Fruit fly (Drosophila melanogaster): Measurements from ENCODE around the gene CG1316.

Gene CG1316

dm6 chr3L:4318677-4319580, 35.3 kb downstream of the CG1316 start, which contains the start of gene PMP34:
PMP34 (plus strand) TSS chr3L:4318755.
- TF ChIP-seq CG15336 (GFP tag; IDR thresholded peaks at IDR 0.05): 0 out of 2 replicates have a peak, but pooled peaks have one; percentile 10
- TF ChIP-seq fkh (GFP tag; optimal IDR thresholded peaks at IDR 0.05): peak; percentile 60
- peak; percentile 71 for TF ChIP-seq dsx (GFP tag; optimal IDR thresholded peaks at IDR 0.05; ENCODE audit: poor library complexity, severe bottlenecking)
- no peak for TF ChIP-seq topi (GFP tag; optimal IDR thresholded peaks at IDR 0.05)

DNA sequence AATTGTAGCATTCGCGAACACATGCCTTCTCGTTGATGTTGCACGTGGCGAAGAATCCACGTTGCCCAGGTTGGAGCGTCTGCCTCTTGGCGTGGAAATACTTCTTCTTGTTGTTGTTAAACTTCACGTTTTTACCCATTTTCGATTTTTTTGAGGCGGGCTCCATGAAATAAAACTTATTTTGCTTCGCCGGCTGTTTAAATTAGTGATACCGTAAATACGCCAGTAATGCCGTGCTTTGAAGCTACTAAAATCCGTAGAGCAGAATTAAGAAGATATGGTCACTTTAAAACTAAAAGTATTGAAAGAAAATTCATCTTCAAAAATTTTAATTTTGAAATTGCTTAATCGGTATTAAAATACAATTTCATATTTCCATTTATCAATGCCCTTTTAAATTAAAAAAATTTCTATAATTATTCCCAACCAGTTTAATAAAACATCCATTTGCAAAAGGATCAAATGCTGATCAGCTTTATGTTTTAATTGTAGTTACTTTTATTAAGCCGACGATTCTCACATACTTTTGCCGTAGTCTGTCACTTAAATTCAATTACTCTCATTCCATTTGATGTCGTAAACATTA, 38.5 kb downstream of the CG1316 start, which contains the start of gene CG15014:
TSS of gene CG15014 (minus strand) at position 228 of the 586 bp plus-strand sequence.
- no peak for TF ChIP-seq Hr4 (GFP tag; optimal IDR thresholded peaks at IDR 0.05)
- no peak for TF ChIP-seq Eip78C (GFP tag)
- no peak for TF ChIP-seq CG7368 (GFP tag; optimal IDR thresholded peaks at IDR 0.05)
- TF ChIP-seq CG8119 (GFP tag; IDR thresholded peaks at IDR 0.05): no peak
- no peak for TF ChIP-seq CG6854 (GFP tag; optimal IDR thresholded peaks at IDR 0.05)
- TF ChIP-seq Sox102F (GFP tag; optimal IDR thresholded peaks at IDR 0.05): no peak
- no peak for TF ChIP-seq Hr39 (GFP tag; optimal IDR thresholded peaks at IDR 0.05)
- no peak for TF ChIP-seq eg (GFP tag; IDR thresholded peaks at IDR 0.05)
- TF ChIP-seq acj6 (GFP tag; optimal IDR thresholded peaks at IDR 0.05): no peak
- no peak for TF ChIP-seq CG8319 (GFP tag; optimal IDR thresholded peaks at IDR 0.05)
- no peak for TF ChIP-seq CG3032 (tag; optimal IDR thresholded peaks at IDR 0.05)
- no peak for TF ChIP-seq Sox14 (GFP tag; optimal IDR thresholded peaks at IDR 0.05)
- TF ChIP-seq CG3919 (GFP tag; optimal IDR thresholded peaks at IDR 0.05): no peak
- TF ChIP-seq Eip75B (GFP tag; optimal IDR thresholded peaks at IDR 0.05): no peak
- TF ChIP-seq CG15336 (GFP tag; IDR thresholded peaks at IDR 0.05): no peak
- TF ChIP-seq dsx (GFP tag; optimal IDR thresholded peaks at IDR 0.05; ENCODE audit: poor library complexity, severe bottlenecking): no peak
- no peak for TF ChIP-seq Sox15 (GFP tag; optimal IDR thresholded peaks at IDR 0.05)
- TF ChIP-seq fd59A (GFP tag; optimal IDR thresholded peaks at IDR 0.05): no peak

DNA sequence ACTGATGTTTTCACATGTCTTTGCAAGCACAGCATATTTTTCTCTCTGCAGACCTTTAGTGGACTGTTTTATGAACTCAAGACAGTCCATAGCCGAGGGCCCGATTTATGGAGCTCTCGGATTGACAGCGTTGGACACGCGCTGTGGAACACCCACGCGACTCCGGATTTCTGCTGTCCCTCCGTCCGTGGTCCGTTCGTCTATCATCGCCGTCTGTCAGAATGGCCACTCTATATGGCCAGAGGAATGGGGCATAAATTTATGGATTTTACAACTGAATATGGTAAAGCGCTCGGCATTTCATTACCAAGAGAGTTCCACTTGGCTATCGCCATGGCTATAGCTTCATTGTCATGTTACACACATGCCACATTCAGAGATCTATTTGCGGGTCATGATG, 44.4 kb downstream of the CG1316 start:
- TF ChIP-seq Smox (GFP tag; optimal IDR thresholded peaks at IDR 0.05): no peak

Measured in whole organism, prepupa.